Fruit fly (Drosophila melanogaster): ENCODE measurements around the gene CG5447.
A peak's percentile ranks its signal among the peaks of the same experiment; 100 is the strongest.

Gene CG5447

DNA sequence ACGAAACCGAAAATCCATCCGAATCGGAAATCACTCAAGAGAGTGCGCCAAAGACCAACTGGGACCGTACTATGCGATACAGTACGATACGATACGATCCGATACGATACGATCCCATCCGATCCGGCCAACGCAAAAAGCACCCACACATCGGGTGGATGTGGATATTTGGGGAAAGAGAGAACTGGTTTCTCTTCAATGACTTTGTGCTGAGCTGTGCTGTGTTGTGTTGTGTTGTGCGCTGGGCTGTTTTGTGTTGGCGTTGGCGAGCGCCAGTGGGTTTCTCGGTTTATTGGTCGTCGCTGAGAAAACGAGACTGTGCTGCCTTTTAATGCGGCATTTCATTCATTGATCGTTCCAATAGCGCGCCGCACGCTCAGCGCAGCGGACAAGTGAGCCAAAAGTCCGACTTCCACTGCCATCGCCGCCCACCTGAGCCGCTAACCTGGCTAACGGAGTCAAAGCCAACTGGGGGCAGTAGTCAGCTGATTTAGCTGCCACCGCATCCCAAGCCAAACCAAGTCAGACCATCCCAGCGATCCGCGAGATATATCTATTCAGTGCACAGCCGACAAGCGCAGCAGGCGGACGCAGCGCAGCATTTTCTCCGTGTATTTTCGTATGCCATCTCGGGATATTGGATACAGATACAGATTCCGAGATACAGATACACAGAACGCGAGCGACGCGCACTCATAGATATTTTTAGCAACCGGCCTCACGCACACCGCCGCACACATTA lies 11.7 kb upstream of the CG5447 start, which contains the start of gene tx:
TSS of gene tx (plus strand) at position 324 of the 742 bp plus-strand sequence.
- no peak for TF ChIP-seq ey (GFP tag; optimal IDR thresholded peaks at IDR 0.05)
- no peak for TF ChIP-seq Abd-B (GFP tag; optimal IDR thresholded peaks at IDR 0.05)
- peak; percentile 9 for TF ChIP-seq brk (GFP tag; optimal IDR thresholded peaks at IDR 0.05)
- peak in 1 of 2 experiments; percentile 45 for TF ChIP-seq dl (GFP tag; optimal IDR thresholded peaks at IDR 0.05; ENCODE audit: insufficient read depth in 1 of 2, partially characterized antibody in 2 of 2)
- TF ChIP-seq dmrt93B (GFP tag; optimal IDR thresholded peaks at IDR 0.05), result no peak
- peak; percentile 72 for TF ChIP-seq Vsx2 (GFP tag; optimal IDR thresholded peaks at IDR 0.05; ENCODE audit: partially characterized antibody)
- no peak for TF ChIP-seq Dfd (GFP tag; optimal IDR thresholded peaks at IDR 0.05)
- no peak for TF ChIP-seq tai (GFP tag; optimal IDR thresholded peaks at IDR 0.05)
- TF ChIP-seq Rel (GFP tag; optimal IDR thresholded peaks at IDR 0.05), result no peak
- no peak for TF ChIP-seq Rel (tag; optimal IDR thresholded peaks at IDR 0.05)
- no peak for TF ChIP-seq Hnf4 (GFP tag; optimal IDR thresholded peaks at IDR 0.05)
- no peak for TF ChIP-seq h (GFP tag; optimal IDR thresholded peaks at IDR 0.05)
- no peak for TF ChIP-seq Myc (optimal IDR thresholded peaks at IDR 0.05)
- TF ChIP-seq woc (GFP tag; optimal IDR thresholded peaks at IDR 0.05), result no peak
- TF ChIP-seq Mio (GFP tag; optimal IDR thresholded peaks at IDR 0.05), result no peak
- TF ChIP-seq Hr78 (GFP tag; optimal IDR thresholded peaks at IDR 0.05), result no peak
- TF ChIP-seq lola (GFP tag; optimal IDR thresholded peaks at IDR 0.05), result no peak
- no peak for TF ChIP-seq sage (GFP tag; optimal IDR thresholded peaks at IDR 0.05)
- TF ChIP-seq foxo (GFP tag; optimal IDR thresholded peaks at IDR 0.05), result no peak
- TF ChIP-seq usp (GFP tag; optimal IDR thresholded peaks at IDR 0.05), result no peak
- no peak for TF ChIP-seq OdsH (GFP tag; optimal IDR thresholded peaks at IDR 0.05)
- TF ChIP-seq br (GFP tag; optimal IDR thresholded peaks at IDR 0.05), result no peak
- no peak for TF ChIP-seq HLH106 (tag; optimal IDR thresholded peaks at IDR 0.05)
- TF ChIP-seq fru (GFP tag; optimal IDR thresholded peaks at IDR 0.05), result no peak
- no peak for TF ChIP-seq rgr (GFP tag; optimal IDR thresholded peaks at IDR 0.05)
- TF ChIP-seq CG32264 (GFP tag; optimal IDR thresholded peaks at IDR 0.05), result no peak
- no peak for TF ChIP-seq Jra (GFP tag; optimal IDR thresholded peaks at IDR 0.05)
- peak; percentile 82 for TF ChIP-seq Dif (GFP tag; optimal IDR thresholded peaks at IDR 0.05; ENCODE audit: partially characterized antibody)
- no peak for TF ChIP-seq jim (GFP tag; optimal IDR thresholded peaks at IDR 0.05)
- TF ChIP-seq CG9705 (GFP tag; optimal IDR thresholded peaks at IDR 0.05), result no peak
- no peak for TF ChIP-seq Hr83 (GFP tag; optimal IDR thresholded peaks at IDR 0.05; ENCODE audit: poor library complexity, severe bottlenecking)
- no peak for TF ChIP-seq psq (GFP tag; optimal IDR thresholded peaks at IDR 0.05)
- no peak for TF ChIP-seq pan (optimal IDR thresholded peaks at IDR 0.05)
- TF ChIP-seq N (GFP tag; optimal IDR thresholded peaks at IDR 0.05), result no peak

- TF ChIP-seq brk (GFP tag; optimal IDR thresholded peaks at IDR 0.05) (no peak), CG9705 (GFP tag; optimal IDR thresholded peaks at IDR 0.05) (no peak), N (GFP tag; optimal IDR thresholded peaks at IDR 0.05) (no peak), OdsH (GFP tag; optimal IDR thresholded peaks at IDR 0.05) (no peak), usp (GFP tag; optimal IDR thresholded peaks at IDR 0.05) (no peak), foxo (GFP tag; optimal IDR thresholded peaks at IDR 0.05) (no peak), Hr78 (GFP tag; optimal IDR thresholded peaks at IDR 0.05) (no peak), h (GFP tag; optimal IDR thresholded peaks at IDR 0.05) (peak; percentile 43), jim (GFP tag; optimal IDR thresholded peaks at IDR 0.05) (no peak), tai (GFP tag; optimal IDR thresholded peaks at IDR 0.05) (no peak), Vsx2 (GFP tag; optimal IDR thresholded peaks at IDR 0.05; ENCODE audit: partially characterized antibody) (no peak), pan (optimal IDR thresholded peaks at IDR 0.05) (no peak), Mio (GFP tag; optimal IDR thresholded peaks at IDR 0.05) (no peak), Hnf4 (GFP tag; optimal IDR thresholded peaks at IDR 0.05) (no peak), dmrt93B (GFP tag; optimal IDR thresholded peaks at IDR 0.05) (no peak), HLH106 (tag; optimal IDR thresholded peaks at IDR 0.05) (no peak), sv (GFP tag; optimal IDR thresholded peaks at IDR 0.05) (no peak), Sp1 (GFP tag; optimal IDR thresholded peaks at IDR 0.05) (peak; percentile 4), woc (GFP tag; optimal IDR thresholded peaks at IDR 0.05) (no peak), fru (GFP tag; optimal IDR thresholded peaks at IDR 0.05) (no peak), Dfd (GFP tag; optimal IDR thresholded peaks at IDR 0.05) (no peak), Myc (optimal IDR thresholded peaks at IDR 0.05) (no peak), rgr (GFP tag; optimal IDR thresholded peaks at IDR 0.05) (peak; percentile 27), Rel (GFP tag; optimal IDR thresholded peaks at IDR 0.05) (no peak), Rel (tag; optimal IDR thresholded peaks at IDR 0.05) (no peak), dsf (GFP tag; optimal IDR thresholded peaks at IDR 0.05; ENCODE audit: borderline replicate concordance) (no peak), br (GFP tag; optimal IDR thresholded peaks at IDR 0.05) (no peak)
Observed at dm6 chr3R:26442609-26443180, 9.6 kb upstream of the CG5447 start.
